Comparison of ENCODE assay signal across 5 fruit fly cellular contexts in the genomic region with DNA sequence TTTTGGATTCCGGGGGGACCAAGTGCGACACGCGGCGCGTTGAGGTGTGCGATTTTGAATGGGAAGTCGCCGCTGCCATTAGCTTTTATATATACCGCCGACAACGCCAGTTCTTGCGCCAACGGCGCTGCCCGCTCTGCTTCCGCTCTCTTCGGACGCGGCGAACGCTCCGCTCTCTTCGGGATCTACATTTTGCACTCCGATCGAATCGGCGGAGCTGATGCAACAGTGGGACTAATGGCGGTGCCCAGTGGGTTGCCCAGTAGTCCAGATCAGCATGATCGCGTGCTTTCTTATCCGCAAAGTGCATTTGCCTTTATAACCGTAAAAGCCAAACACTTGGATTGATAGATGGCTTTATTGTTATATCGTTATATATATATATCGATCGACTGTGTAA.
TF ChIP-seq lines count a peak whose summit lies in the region.

A gene (minus strand): TSS at position 67 of the 400 bp plus-strand sequence.

- TF ChIP-seq CTCF in whole organism, embryonic (GFP tag; optimal IDR thresholded peaks at IDR 0.05; lab: Kevin White, UChicago) = no peak

TF ChIP-seq in whole organism, adult, 20 proteins besides CTCF, POLR2A, EP300 and RAD21:
- no peak for TF ChIP-seq cnc (optimal IDR thresholded peaks at IDR 0.05; lab: Kevin White, UChicago)
- TF ChIP-seq Hr96 (GFP tag; optimal IDR thresholded peaks at IDR 0.05; lab: Kevin White, UChicago) = peak; percentile 18
- TF ChIP-seq CG11617 (GFP tag; optimal IDR thresholded peaks at IDR 0.05; lab: Kevin White, UChicago) = no peak
- peak; percentile 17 for TF ChIP-seq kay (GFP tag; lab: Kevin White, UChicago; ENCODE audit: borderline replicate concordance)

TF ChIP-seq in whole organism, embryonic, 481 proteins besides CTCF, POLR2A, EP300 and RAD21 (continues in another document):
- TF ChIP-seq H2.0 (GFP tag; IDR thresholded peaks at IDR 0.05; lab: Robert Waterston, UW) (no peak), Xrp1 (GFP tag; IDR thresholded peaks at IDR 0.05; lab: Robert Waterston, UW) (no peak), Lpt (GFP tag; optimal IDR thresholded peaks at IDR 0.05; lab: Kevin White, UChicago) (no peak), Trl (optimal IDR thresholded peaks at IDR 0.05; lab: Kevin White, UChicago) (peak; percentile 20 to 27), Trl (GFP tag; optimal IDR thresholded peaks at IDR 0.05; lab: Kevin White, UChicago) (no peak), C15 (GFP tag; IDR thresholded peaks at IDR 0.05; lab: Robert Waterston, UW) (no peak), fru (optimal IDR thresholded peaks at IDR 0.05; lab: Kevin White, UChicago) (no peak), Adf1 (GFP tag; IDR thresholded peaks at IDR 0.05; lab: Robert Waterston, UW) (peak; percentile 22; the same call in 1 of the 2 replicates), Atf3 (GFP tag; optimal IDR thresholded peaks at IDR 0.05; lab: Kevin White, UChicago) (no peak), CG10267 (tag; optimal IDR thresholded peaks at IDR 0.05; lab: Kevin White, UChicago) (no peak), gfzf (GFP tag; optimal IDR thresholded peaks at IDR 0.05; lab: Kevin White, UChicago) (no peak), CG6272 (GFP tag; IDR thresholded peaks at IDR 0.05; lab: Robert Waterston, UW) (no peak), E2f2 (GFP tag; IDR thresholded peaks at IDR 0.05; lab: Robert Waterston, UW) (no peak), HLH3B (GFP tag; IDR thresholded peaks at IDR 0.05; lab: Robert Waterston, UW) (no peak), CG18476 (GFP tag; optimal IDR thresholded peaks at IDR 0.05; lab: Kevin White, UChicago) (no peak), sisA (GFP tag; IDR thresholded peaks at IDR 0.05; lab: Robert Waterston, UW) (0 out of 2 replicates have a peak, but pooled peaks have one; percentile 14), MTF-1 (GFP tag; optimal IDR thresholded peaks at IDR 0.05; lab: Kevin White, UChicago; ENCODE audit: borderline replicate concordance) (no peak), Rfx (GFP tag; IDR thresholded peaks at IDR 0.05; lab: Robert Waterston, UW) (peak; percentile 20; the same call in 1 of the 2 replicates), dimm (GFP tag; IDR thresholded peaks at IDR 0.05; lab: Robert Waterston, UW) (no peak), Deaf1 (tag; optimal IDR thresholded peaks at IDR 0.05; lab: Kevin White, UChicago) (no peak), CG11093 (GFP tag; IDR thresholded peaks at IDR 0.05; lab: Robert Waterston, UW) (no peak)

TF ChIP-seq in whole organism, prepupa, 60 proteins besides CTCF, POLR2A, EP300 and RAD21:
- TF ChIP-seq Hr39 (GFP tag; optimal IDR thresholded peaks at IDR 0.05; lab: Kevin White, UChicago) = peak; percentile 1
- TF ChIP-seq CG8319 (GFP tag; optimal IDR thresholded peaks at IDR 0.05; lab: Kevin White, UChicago) = no peak
- no peak for TF ChIP-seq fd59A (GFP tag; optimal IDR thresholded peaks at IDR 0.05; lab: Kevin White, UChicago)
- no peak for TF ChIP-seq Lpt (GFP tag; optimal IDR thresholded peaks at IDR 0.05; lab: Kevin White, UChicago)
- TF ChIP-seq CG8119 (GFP tag; IDR thresholded peaks at IDR 0.05; lab: Robert Waterston, UW) = peak; percentile 13; the same call in 1 of the 3 replicates
- no peak for TF ChIP-seq Hr4 (GFP tag; optimal IDR thresholded peaks at IDR 0.05; lab: Kevin White, UChicago)
- peak; percentile 16 for TF ChIP-seq vri (GFP tag; optimal IDR thresholded peaks at IDR 0.05; lab: Kevin White, UChicago)
- peak; percentile 49 for TF ChIP-seq CG6163 (GFP tag; IDR thresholded peaks at IDR 0.05; lab: Robert Waterston, UW)
- no peak for TF ChIP-seq Eip93F (GFP tag; optimal IDR thresholded peaks at IDR 0.05; lab: Kevin White, UChicago)
- TF ChIP-seq esn (GFP tag; optimal IDR thresholded peaks at IDR 0.05; lab: Kevin White, UChicago) = no peak
- TF ChIP-seq eg (GFP tag; IDR thresholded peaks at IDR 0.05; lab: Robert Waterston, UW) = peak; percentile 53; the same call in 1 of the 3 replicates
- no peak for TF ChIP-seq Sox15 (GFP tag; optimal IDR thresholded peaks at IDR 0.05; lab: Kevin White, UChicago)
- no peak for TF ChIP-seq fkh (GFP tag; optimal IDR thresholded peaks at IDR 0.05; lab: Kevin White, UChicago)
- TF ChIP-seq CG15336 (GFP tag; IDR thresholded peaks at IDR 0.05; lab: Robert Waterston, UW) = peak; percentile 12; the same call in 1 of the 2 replicates
- no peak for TF ChIP-seq fd85E (GFP tag; optimal IDR thresholded peaks at IDR 0.05; lab: Kevin White, UChicago)
- TF ChIP-seq salr (GFP tag; optimal IDR thresholded peaks at IDR 0.05; lab: Kevin White, UChicago) = no peak

TF ChIP-seq in whole organism, pupa, 21 proteins besides CTCF, POLR2A, EP300 and RAD21:
- no peak for TF ChIP-seq CG34367 (tag; optimal IDR thresholded peaks at IDR 0.05; lab: Kevin White, UChicago)
- no peak for TF ChIP-seq gl (tag; optimal IDR thresholded peaks at IDR 0.05; lab: Kevin White, UChicago)
- TF ChIP-seq rn (GFP tag; IDR thresholded peaks at IDR 0.05; lab: Robert Waterston, UW) = no peak
- no peak for TF ChIP-seq D1 (tag; optimal IDR thresholded peaks at IDR 0.05; lab: Kevin White, UChicago)
- TF ChIP-seq CG8301 (tag; optimal IDR thresholded peaks at IDR 0.05; lab: Kevin White, UChicago) = no peak
- peak; percentile 15 for TF ChIP-seq EcR (GFP tag; optimal IDR thresholded peaks at IDR 0.05; lab: Kevin White, UChicago)
- TF ChIP-seq CG14655 (GFP tag; optimal IDR thresholded peaks at IDR 0.05; lab: Kevin White, UChicago) = no peak
- peak; percentile 49 for TF ChIP-seq Ets98B (GFP tag; IDR thresholded peaks at IDR 0.05; lab: Robert Waterston, UW)
- no peak for TF ChIP-seq Pif1A (GFP tag; optimal IDR thresholded peaks at IDR 0.05; lab: Kevin White, UChicago)
- TF ChIP-seq CG12605 (GFP tag; IDR thresholded peaks at IDR 0.05; lab: Robert Waterston, UW) = no peak
- TF ChIP-seq CG8159 (tag; optimal IDR thresholded peaks at IDR 0.05; lab: Kevin White, UChicago) = no peak
- TF ChIP-seq CG10348 (GFP tag; IDR thresholded peaks at IDR 0.05; lab: Robert Waterston, UW) = no peak
- TF ChIP-seq Snoo (tag; optimal IDR thresholded peaks at IDR 0.05; lab: Kevin White, UChicago) = no peak
- peak; percentile 34; the same call in 1 of the 3 replicates for TF ChIP-seq fd96Ca (GFP tag; IDR thresholded peaks at IDR 0.05; lab: Robert Waterston, UW)
- TF ChIP-seq CG17806 (tag; optimal IDR thresholded peaks at IDR 0.05; lab: Kevin White, UChicago) = no peak
- TF ChIP-seq CG15710 (tag; optimal IDR thresholded peaks at IDR 0.05; lab: Kevin White, UChicago) = no peak
- no peak for TF ChIP-seq Pif1B (GFP tag; optimal IDR thresholded peaks at IDR 0.05; lab: Kevin White, UChicago)
- peak; percentile 43 for TF ChIP-seq CG13204 (GFP tag; optimal IDR thresholded peaks at IDR 0.05; lab: Kevin White, UChicago)
- no peak for TF ChIP-seq CG9948 (tag; optimal IDR thresholded peaks at IDR 0.05; lab: Kevin White, UChicago)
- TF ChIP-seq CG4496 (GFP tag; IDR thresholded peaks at IDR 0.05; lab: Robert Waterston, UW) = peak; percentile 37; the same call in 2 of the 3 replicates
TF ChIP-seq in whole organism, pupa: peak in this region for 5.

TF ChIP-seq in whole organism, wandering third instar larva, 38 proteins besides CTCF, POLR2A, EP300 and RAD21:
- TF ChIP-seq N (GFP tag; optimal IDR thresholded peaks at IDR 0.05; lab: Kevin White, UChicago) = no peak
- TF ChIP-seq Abd-B (GFP tag; optimal IDR thresholded peaks at IDR 0.05; lab: Kevin White, UChicago) = no peak
- TF ChIP-seq Mio (GFP tag; optimal IDR thresholded peaks at IDR 0.05; lab: Kevin White, UChicago) = no peak
- TF ChIP-seq OdsH (GFP tag; optimal IDR thresholded peaks at IDR 0.05; lab: Kevin White, UChicago) = no peak
- no peak for TF ChIP-seq usp (GFP tag; optimal IDR thresholded peaks at IDR 0.05; lab: Kevin White, UChicago)
- no peak for TF ChIP-seq Rel (GFP tag; optimal IDR thresholded peaks at IDR 0.05; lab: Kevin White, UChicago)
- TF ChIP-seq Rel (tag; optimal IDR thresholded peaks at IDR 0.05; lab: Kevin White, UChicago) = peak; percentile 7
- no peak for TF ChIP-seq lola (GFP tag; optimal IDR thresholded peaks at IDR 0.05; lab: Kevin White, UChicago)
- no peak for TF ChIP-seq ey (GFP tag; optimal IDR thresholded peaks at IDR 0.05; lab: Kevin White, UChicago)
- TF ChIP-seq Dif (GFP tag; optimal IDR thresholded peaks at IDR 0.05; lab: Kevin White, UChicago; ENCODE audit: partially characterized antibody) = peak; percentile 57
- TF ChIP-seq foxo (GFP tag; optimal IDR thresholded peaks at IDR 0.05; lab: Kevin White, UChicago) = no peak
- TF ChIP-seq CG32264 (GFP tag; optimal IDR thresholded peaks at IDR 0.05; lab: Kevin White, UChicago) = no peak
- no peak for TF ChIP-seq HLH106 (tag; optimal IDR thresholded peaks at IDR 0.05; lab: Kevin White, UChicago)
- TF ChIP-seq fru (GFP tag; optimal IDR thresholded peaks at IDR 0.05; lab: Kevin White, UChicago) = no peak
- TF ChIP-seq dl (GFP tag; optimal IDR thresholded peaks at IDR 0.05; lab: Kevin White, UChicago; ENCODE audit: insufficient read depth in 1 of 2, partially characterized antibody in 2 of 2) = peak; percentile 24 to 61
- no peak for TF ChIP-seq Hnf4 (GFP tag; optimal IDR thresholded peaks at IDR 0.05; lab: Kevin White, UChicago)
- TF ChIP-seq dmrt93B (GFP tag; optimal IDR thresholded peaks at IDR 0.05; lab: Kevin White, UChicago) = no peak
- TF ChIP-seq dsf (GFP tag; optimal IDR thresholded peaks at IDR 0.05; lab: Kevin White, UChicago; ENCODE audit: borderline replicate concordance) = no peak
- TF ChIP-seq Myc (optimal IDR thresholded peaks at IDR 0.05; lab: Kevin White, UChicago) = no peak
- no peak for TF ChIP-seq sage (GFP tag; optimal IDR thresholded peaks at IDR 0.05; lab: Kevin White, UChicago)
